Fruit fly (Drosophila melanogaster): ENCODE results near the gene kipf.

The kipf gene

DNA sequence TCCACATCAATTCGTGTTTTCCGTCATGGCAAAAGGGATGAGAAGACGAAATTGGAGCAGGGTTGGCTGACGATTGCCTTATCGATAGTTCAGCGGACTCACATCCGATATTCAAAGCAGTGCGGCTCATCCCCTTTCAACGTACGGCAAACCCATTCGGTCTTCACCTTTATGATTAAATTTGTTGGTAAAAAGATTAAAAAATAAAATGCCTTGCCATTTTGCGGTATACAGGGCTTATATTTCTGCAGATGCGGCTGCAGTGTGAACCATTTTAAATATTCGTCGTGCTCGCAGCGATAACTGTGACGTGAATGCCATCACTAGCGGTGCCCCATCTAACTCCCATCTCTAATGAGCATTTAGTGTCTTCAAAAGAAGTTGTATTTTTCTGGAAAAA, 6.3 kb upstream of the kipf start, which contains the start of the genes Taf7 and EMC1 (continued):
- TF ChIP-seq CG17186 (GFP tag; optimal IDR thresholded peaks at IDR 0.05) (peak; percentile 76), fd102C (GFP tag; optimal IDR thresholded peaks at IDR 0.05) (no peak), CG13287 (GFP tag; IDR thresholded peaks at IDR 0.05; ENCODE audit: partially characterized antibody) (peak; percentile 94), cwo (GFP tag; optimal IDR thresholded peaks at IDR 0.05) (no peak), CG6765 (GFP tag; optimal IDR thresholded peaks at IDR 0.05) (no peak), C15 (GFP tag; IDR thresholded peaks at IDR 0.05) (no peak), HHEX (GFP tag; optimal IDR thresholded peaks at IDR 0.05) (no peak), jing (GFP tag; optimal IDR thresholded peaks at IDR 0.05) (no peak), Side (GFP tag; optimal IDR thresholded peaks at IDR 0.05) (peak; percentile 47), chm (GFP tag; IDR thresholded peaks at IDR 0.05) (no peak), CG14441 (GFP tag; IDR thresholded peaks at IDR 0.05) (no peak), CG31224 (GFP tag; IDR thresholded peaks at IDR 0.05) (no peak), CG17359 (tag; optimal IDR thresholded peaks at IDR 0.05) (no peak), CG2875 (GFP tag; optimal IDR thresholded peaks at IDR 0.05) (no peak), CG15269 (tag; optimal IDR thresholded peaks at IDR 0.05) (no peak), dan (GFP tag; IDR thresholded peaks at IDR 0.05) (no peak), gsb-n (tag; optimal IDR thresholded peaks at IDR 0.05) (no peak), eve (GFP tag; optimal IDR thresholded peaks at IDR 0.05) (no peak), CkIIα-i1 (GFP tag; IDR thresholded peaks at IDR 0.05) (no peak), Oli (tag; optimal IDR thresholded peaks at IDR 0.05) (no peak), CG12104 (GFP tag; optimal IDR thresholded peaks at IDR 0.05) (no peak), CG32772 (GFP tag; IDR thresholded peaks at IDR 0.05) (no peak), nom (GFP tag; optimal IDR thresholded peaks at IDR 0.05) (no peak), CG7987 (GFP tag; optimal IDR thresholded peaks at IDR 0.05) (no peak), luna (GFP tag; optimal IDR thresholded peaks at IDR 0.05) (peak; percentile 13), Sry-β (GFP tag; optimal IDR thresholded peaks at IDR 0.05) (peak; percentile 68), lola (GFP tag; optimal IDR thresholded peaks at IDR 0.05) (peak in 1 of 3 experiments; percentile 65), CG17829 (tag; optimal IDR thresholded peaks at IDR 0.05) (peak; percentile 59), CG1832 (GFP tag; optimal IDR thresholded peaks at IDR 0.05) (no peak), CG6654 (GFP tag; optimal IDR thresholded peaks at IDR 0.05) (no peak), MBD-R2 (GFP tag; IDR thresholded peaks at IDR 0.05) (peak; percentile 75), Myb (GFP tag; optimal IDR thresholded peaks at IDR 0.05) (peak; percentile 56), amos (GFP tag; IDR thresholded peaks at IDR 0.05; ENCODE audit: partially characterized antibody) (peak; percentile 88), gcm (GFP tag; optimal IDR thresholded peaks at IDR 0.05) (no peak), ap (GFP tag; IDR thresholded peaks at IDR 0.05) (no peak), CG12299 (tag; optimal IDR thresholded peaks at IDR 0.05) (no peak), chn (GFP tag; optimal IDR thresholded peaks at IDR 0.05) (peak; percentile 27), CG10979 (tag; optimal IDR thresholded peaks at IDR 0.05) (peak; percentile 31), MTF-1 (GFP tag; optimal IDR thresholded peaks at IDR 0.05; ENCODE audit: borderline replicate concordance) (no peak), CG14014 (GFP tag; IDR thresholded peaks at IDR 0.05) (no peak), CG42726 (GFP tag; IDR thresholded peaks at IDR 0.05; ENCODE audit: partially characterized antibody) (peak; percentile 85), mld (GFP tag; IDR thresholded peaks at IDR 0.05; ENCODE audit: partially characterized antibody) (peak; percentile 72; the same call in 2 of the 3 replicates), onecut (GFP tag; IDR thresholded peaks at IDR 0.05) (no peak), CG16863 (GFP tag; optimal IDR thresholded peaks at IDR 0.05) (peak; percentile 19), CG15479 (GFP tag; optimal IDR thresholded peaks at IDR 0.05) (no peak), CG7786 (GFP tag; optimal IDR thresholded peaks at IDR 0.05) (peak; percentile 60), CG3847 (GFP tag; IDR thresholded peaks at IDR 0.05) (peak; percentile 39; the same call in 1 of the 2 replicates), Lim3 (GFP tag; IDR thresholded peaks at IDR 0.05) (no peak), CG8281 (tag; optimal IDR thresholded peaks at IDR 0.05) (no peak), Ets65A (GFP tag) (peak; percentile 96)
